In genomic region chrIII:6818037-6818436, ce11 we compare ENCODE assay signal across 5 worm cellular contexts.
TF ChIP-seq lines count a peak whose summit lies in the region.

No protein-coding gene starts in this region.

TF ChIP-seq in whole organism, L1 larva, 84 proteins besides CTCF, POLR2A, EP300 and RAD21:
- TF ChIP-seq snpc-4 (tag; optimal IDR thresholded peaks at IDR 0.05; lab: Kevin White, UChicago): no peak
- peak; percentile 74 for TF ChIP-seq elt-2 (tag; optimal IDR thresholded peaks at IDR 0.05; lab: Kevin White, UChicago)
- no peak for TF ChIP-seq ceh-90 (tag; optimal IDR thresholded peaks at IDR 0.05; lab: Kevin White, UChicago)
- no peak for TF ChIP-seq zip-4 (GFP tag; optimal IDR thresholded peaks at IDR 0.05; lab: Kevin White, UChicago)
- TF ChIP-seq ceh-88 (GFP tag; IDR thresholded peaks at IDR 0.05; lab: Robert Waterston, UW): no peak
- no peak for TF ChIP-seq hlh-4 (tag; optimal IDR thresholded peaks at IDR 0.05; lab: Kevin White, UChicago)
- no peak for TF ChIP-seq nhr-77 (tag; optimal IDR thresholded peaks at IDR 0.05; lab: Kevin White, UChicago)

TF ChIP-seq in whole organism, L2 larva, 48 proteins besides CTCF, POLR2A, EP300 and RAD21:
- no peak for TF ChIP-seq unc-39 (tag; optimal IDR thresholded peaks at IDR 0.05; lab: Kevin White, UChicago)
- no peak for TF ChIP-seq ceh-16 (tag; optimal IDR thresholded peaks at IDR 0.05; lab: Kevin White, UChicago)
- TF ChIP-seq fos-1 (tag; optimal IDR thresholded peaks at IDR 0.05; lab: Kevin White, UChicago): peak; percentile 47
- no peak for TF ChIP-seq sma-9 (GFP tag; optimal IDR thresholded peaks at IDR 0.05; lab: Kevin White, UChicago)
- no peak for TF ChIP-seq sma-9 (tag; optimal IDR thresholded peaks at IDR 0.05; lab: Kevin White, UChicago)
- peak; percentile 14 for TF ChIP-seq F13H6.1 (tag; optimal IDR thresholded peaks at IDR 0.05; lab: Kevin White, UChicago)
- TF ChIP-seq crh-2 (tag; optimal IDR thresholded peaks at IDR 0.05; lab: Kevin White, UChicago): peak; percentile 17
TF ChIP-seq in whole organism, L2 larva: peak in this region for 3.

TF ChIP-seq in whole organism, L3 larva, 47 proteins besides CTCF, POLR2A, EP300 and RAD21:
- TF ChIP-seq elt-2 (tag; optimal IDR thresholded peaks at IDR 0.05; lab: Kevin White, UChicago): peak; percentile 84
- peak; percentile 9 for TF ChIP-seq pha-4 (tag; optimal IDR thresholded peaks at IDR 0.05; lab: Kevin White, UChicago)
- TF ChIP-seq nhr-77 (tag; optimal IDR thresholded peaks at IDR 0.05; lab: Kevin White, UChicago): no peak
- no peak for TF ChIP-seq egl-27 (tag; optimal IDR thresholded peaks at IDR 0.05; lab: Kevin White, UChicago)
- peak; percentile 71 for TF ChIP-seq pqm-1 (tag; optimal IDR thresholded peaks at IDR 0.05; lab: Kevin White, UChicago)
TF ChIP-seq in whole organism, L3 larva: peak in this region for 3.

TF ChIP-seq in whole organism, L4 larva, 104 proteins besides CTCF, POLR2A, EP300 and RAD21 (continues in another document):
- TF ChIP-seq mdl-1 (tag; optimal IDR thresholded peaks at IDR 0.05; lab: Kevin White, UChicago) (no peak), dmd-9 (GFP tag; IDR thresholded peaks at IDR 0.05; lab: Robert Waterston, UW) (no peak), ceh-28 (tag; optimal IDR thresholded peaks at IDR 0.05; lab: Kevin White, UChicago) (no peak), set-16 (GFP tag; IDR thresholded peaks at IDR 0.05; lab: Robert Waterston, UW) (no peak), ctbp-1 (GFP tag; IDR thresholded peaks at IDR 0.05; lab: Robert Waterston, UW) (no peak), egl-27 (tag; optimal IDR thresholded peaks at IDR 0.05; lab: Kevin White, UChicago) (no peak), mdt-29 (GFP tag; IDR thresholded peaks at IDR 0.05; lab: Robert Waterston, UW) (no peak), nhr-41 (GFP tag; IDR thresholded peaks at IDR 0.05; lab: Robert Waterston, UW) (no peak), ztf-11 (tag; optimal IDR thresholded peaks at IDR 0.05; lab: Kevin White, UChicago) (no peak), nhr-77 (tag; optimal IDR thresholded peaks at IDR 0.05; lab: Kevin White, UChicago) (no peak), Y75B8A.6 (GFP tag; IDR thresholded peaks at IDR 0.05; lab: Robert Waterston, UW) (no peak), dmd-6 (GFP tag; IDR thresholded peaks at IDR 0.05; lab: Robert Waterston, UW) (peak; percentile 21; the same call in 1 of the 2 replicates), ceh-32 (tag; optimal IDR thresholded peaks at IDR 0.05; lab: Kevin White, UChicago; ENCODE audit: poor library complexity) (no peak), fos-1 (tag; optimal IDR thresholded peaks at IDR 0.05; lab: Kevin White, UChicago) (no peak), nhr-111 (GFP tag; optimal IDR thresholded peaks at IDR 0.05; lab: Kevin White, UChicago) (no peak), php-3 (GFP tag; IDR thresholded peaks at IDR 0.05; lab: Robert Waterston, UW) (peak; percentile 32; the same call in 1 of the 2 replicates), unc-62 (GFP tag; optimal IDR thresholded peaks at IDR 0.05 in 1 of 2; lab: Kevin White, UChicago) (peak in 1 of 2 experiments; percentile 23), unc-62 (tag; optimal IDR thresholded peaks at IDR 0.05; lab: Kevin White, UChicago) (no peak), madf-9 (GFP tag; conservative IDR thresholded peaks at IDR 0.05; lab: Robert Waterston, UW) (no peak), lir-3 (tag; optimal IDR thresholded peaks at IDR 0.05; lab: Kevin White, UChicago) (no peak), ceh-44 (GFP tag; IDR thresholded peaks at IDR 0.05; lab: Robert Waterston, UW) (no peak), F26F4.8 (GFP tag; conservative IDR thresholded peaks at IDR 0.05; lab: Robert Waterston, UW) (no peak), nhr-28 (tag; optimal IDR thresholded peaks at IDR 0.05; lab: Kevin White, UChicago) (peak; percentile 7), mxl-2 (GFP tag; conservative IDR thresholded peaks at IDR 0.05; lab: Robert Waterston, UW) (no peak), aly-2 (tag; optimal IDR thresholded peaks at IDR 0.05; lab: Kevin White, UChicago) (no peak), nhr-102 (tag; optimal IDR thresholded peaks at IDR 0.05; lab: Kevin White, UChicago) (no peak), saeg-2 (GFP tag; IDR thresholded peaks at IDR 0.05; lab: Robert Waterston, UW) (no peak), snpc-1.2 (GFP tag; IDR thresholded peaks at IDR 0.05; lab: Robert Waterston, UW) (no peak), dmd-8 (GFP tag; IDR thresholded peaks at IDR 0.05; lab: Robert Waterston, UW) (no peak), attf-4 (tag; optimal IDR thresholded peaks at IDR 0.05; lab: Kevin White, UChicago) (no peak), nhr-11 (tag; optimal IDR thresholded peaks at IDR 0.05; lab: Kevin White, UChicago) (no peak), ZK337.2 (GFP tag; IDR thresholded peaks at IDR 0.05; lab: Robert Waterston, UW) (no peak), ceh-20 (GFP tag; IDR thresholded peaks at IDR 0.05; lab: Robert Waterston, UW) (no peak), sdz-12 (GFP tag; optimal IDR thresholded peaks at IDR 0.05; lab: Kevin White, UChicago) (no peak), arid-1 (GFP tag; conservative IDR thresholded peaks at IDR 0.05; lab: Robert Waterston, UW) (no peak), daf-12 (tag; optimal IDR thresholded peaks at IDR 0.05; lab: Kevin White, UChicago) (no peak), jun-1 (tag; optimal IDR thresholded peaks at IDR 0.05; lab: Kevin White, UChicago) (no peak), hlh-11 (tag; optimal IDR thresholded peaks at IDR 0.05; lab: Kevin White, UChicago) (peak; percentile 60), lin-29 (GFP tag; IDR thresholded peaks at IDR 0.05; lab: Robert Waterston, UW) (no peak)

TF ChIP-seq in whole organism, young adult, 124 proteins besides CTCF, POLR2A, EP300 and RAD21:
- TF ChIP-seq F55B11.4 (tag; optimal IDR thresholded peaks at IDR 0.05; lab: Kevin White, UChicago; ENCODE audit: borderline replicate concordance, insufficient read depth): no peak
- no peak for TF ChIP-seq Y53G8AR.9 (GFP tag; conservative IDR thresholded peaks at IDR 0.05; lab: Robert Waterston, UW)
- TF ChIP-seq egl-44 (GFP tag; IDR thresholded peaks at IDR 0.05; lab: Robert Waterston, UW): 0 out of 2 replicates have a peak, but pooled peaks have one; percentile 17
- TF ChIP-seq nhr-80 (tag; optimal IDR thresholded peaks at IDR 0.05; lab: Kevin White, UChicago): peak; percentile 25
TF ChIP-seq in whole organism, young adult: peak in this region for 2.
